Worm (Caenorhabditis elegans): ENCODE data around the gene fbxb-88.

ce11 chrII:4857873-4858364 lies 30.2 kb upstream of the fbxb-88 start, which contains the start of gene F11G11.5:
- TF ChIP-seq Y105C5A.15 (GFP tag; IDR thresholded peaks at IDR 0.05) = no peak
- no peak for TF ChIP-seq daf-12 (tag; optimal IDR thresholded peaks at IDR 0.05)
- TF ChIP-seq lin-13 (GFP tag; optimal IDR thresholded peaks at IDR 0.05) = no peak
- no peak for TF ChIP-seq unc-62 (GFP tag; optimal IDR thresholded peaks at IDR 0.05 in 1 of 2)
- TF ChIP-seq unc-62 (tag; optimal IDR thresholded peaks at IDR 0.05) = no peak
- TF ChIP-seq pqm-1 (tag; optimal IDR thresholded peaks at IDR 0.05) = no peak
- TF ChIP-seq ceh-82 (tag; optimal IDR thresholded peaks at IDR 0.05) = no peak
- no peak for TF ChIP-seq lin-39 (tag; optimal IDR thresholded peaks at IDR 0.05)
- TF ChIP-seq nhr-10 (tag; optimal IDR thresholded peaks at IDR 0.05) = no peak
- no peak for TF ChIP-seq aly-2 (tag; optimal IDR thresholded peaks at IDR 0.05)
